Worm (Caenorhabditis elegans): ENCODE results near the gene gmeb-1.
A peak's percentile ranks its signal among the peaks of the same experiment; 100 is the strongest.

The gmeb-1 gene

DNA sequence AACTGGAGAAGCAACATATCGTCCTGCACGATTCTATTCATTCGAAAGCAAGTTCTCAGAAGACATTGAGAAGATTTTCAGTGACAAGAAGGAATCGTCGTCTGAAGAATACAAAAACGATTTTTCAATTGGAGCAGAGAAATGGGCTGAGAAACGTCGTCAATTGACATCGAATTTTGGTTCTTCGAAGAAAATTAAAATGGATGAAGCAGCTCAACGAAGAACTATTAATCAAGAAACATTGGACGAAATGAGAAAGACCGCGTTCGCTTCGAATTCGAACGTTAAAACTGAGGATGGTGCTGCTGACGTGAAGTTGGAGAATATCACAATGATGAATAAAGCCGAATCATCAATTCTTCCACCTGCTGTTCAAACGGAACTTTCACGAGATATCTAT is 26.8 kb downstream of the gmeb-1 start, which contains the start of gene rpt-4:
rpt-4 (minus strand) TSS at position 101 of the 400 bp plus-strand sequence.
- TF ChIP-seq ztf-18 (tag; optimal IDR thresholded peaks at IDR 0.05) (no peak), fkh-3 (tag; optimal IDR thresholded peaks at IDR 0.05) (no peak), madf-8 (GFP tag; conservative IDR thresholded peaks at IDR 0.05) (no peak), dpl-1 (GFP tag; optimal IDR thresholded peaks at IDR 0.05) (no peak), him-1 (tag; optimal IDR thresholded peaks at IDR 0.05) (no peak), ztf-25 (GFP tag; IDR thresholded peaks at IDR 0.05) (no peak), nhr-120 (GFP tag; IDR thresholded peaks at IDR 0.05) (no peak), unc-130 (GFP tag; optimal IDR thresholded peaks at IDR 0.05) (no peak), Y95B8A.8 (GFP tag; IDR thresholded peaks at IDR 0.05) (no peak), dpff-1 (tag; optimal IDR thresholded peaks at IDR 0.05) (no peak)

DNA sequence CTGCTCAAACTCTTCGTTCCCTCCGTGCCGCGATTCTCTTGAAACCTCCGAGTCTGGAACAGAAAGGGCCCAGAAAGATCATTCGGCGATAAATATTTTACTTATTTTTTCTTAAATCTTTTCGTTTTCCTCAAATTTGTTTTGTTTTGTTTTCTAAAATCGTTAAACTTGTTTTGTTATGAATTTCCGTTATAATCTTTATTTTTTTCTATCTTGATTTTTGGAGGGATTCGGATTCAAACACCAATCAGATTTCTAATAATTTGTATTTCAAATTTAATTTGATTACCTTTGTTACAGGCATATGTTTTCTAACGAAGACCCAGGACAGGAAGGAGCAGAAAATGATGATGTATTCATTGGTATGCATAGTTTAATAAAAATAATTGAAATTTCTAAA is 27.9 kb downstream of the gmeb-1 start, which contains the start of gene C23H3.5:
C23H3.5 (plus strand) TSS at position 301 of the 400 bp plus-strand sequence.
- TF ChIP-seq madf-8 (GFP tag; conservative IDR thresholded peaks at IDR 0.05) (no peak), B0035.1 (tag; optimal IDR thresholded peaks at IDR 0.05) (no peak), F57A8.1 (GFP tag; optimal IDR thresholded peaks at IDR 0.05) (no peak), Y56A3A.18 (GFP tag; IDR thresholded peaks at IDR 0.05) (no peak), somi-1 (GFP tag; optimal IDR thresholded peaks at IDR 0.05) (no peak), ztf-3 (GFP tag; optimal IDR thresholded peaks at IDR 0.05) (no peak), xnd-1 (tag; optimal IDR thresholded peaks at IDR 0.05) (no peak)

DNA sequence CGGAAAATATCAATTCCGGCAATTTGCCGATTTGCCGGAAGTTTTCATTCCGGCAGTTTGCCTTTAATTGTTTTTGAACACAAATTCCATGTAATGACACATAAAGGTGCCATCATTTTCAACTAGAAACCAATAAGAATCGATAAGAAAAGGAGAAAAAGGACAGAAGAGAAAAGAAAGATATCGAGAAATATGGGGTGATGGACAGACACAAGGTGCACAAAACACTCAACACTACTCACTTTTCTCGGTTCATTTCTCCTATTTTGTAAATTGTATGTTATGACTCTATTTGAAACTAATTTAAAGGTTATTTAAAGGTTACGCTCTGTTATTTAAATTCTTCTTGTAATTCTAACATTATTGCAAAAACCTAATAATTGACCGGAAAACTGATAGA is 31.5 kb downstream of the gmeb-1 start:
- TF ChIP-seq nhr-80 (tag; optimal IDR thresholded peaks at IDR 0.05) (peak; percentile 35), attf-5 (GFP tag; optimal IDR thresholded peaks at IDR 0.05) (peak; percentile 32), dpl-1 (GFP tag; optimal IDR thresholded peaks at IDR 0.05) (no peak)

DNA sequence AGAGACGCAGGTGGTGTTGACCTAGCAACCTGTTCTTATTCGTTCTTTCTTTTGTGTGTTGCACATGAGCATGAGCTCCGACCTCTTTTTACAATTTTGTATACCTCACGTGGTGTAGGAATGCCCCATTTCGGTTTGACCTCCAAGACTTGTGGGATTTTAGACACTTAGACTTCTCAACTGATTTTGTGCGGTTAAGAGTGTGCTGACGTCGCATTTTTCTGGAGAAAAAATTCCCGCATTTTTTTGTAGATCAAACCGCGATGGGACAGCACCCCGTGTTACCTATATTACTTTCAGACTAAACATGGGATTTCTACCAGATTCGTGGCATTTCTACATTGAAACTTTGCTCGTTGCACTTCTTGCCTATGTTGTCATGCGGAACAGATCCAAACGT is 32.0 kb downstream of the gmeb-1 start, which contains the start of gene sptl-1:
sptl-1 (plus strand) TSS at position 301 of the 400 bp plus-strand sequence.
- TF ChIP-seq Y95B8A.8 (GFP tag; IDR thresholded peaks at IDR 0.05) (no peak), let-607 (tag; optimal IDR thresholded peaks at IDR 0.05) (no peak), rpc-1 (optimal IDR thresholded peaks at IDR 0.05) (no peak), rpc-1 (tag; optimal IDR thresholded peaks at IDR 0.05) (no peak), madf-6 (GFP tag; IDR thresholded peaks at IDR 0.05) (0 out of 2 replicates have a peak, but pooled peaks have one; percentile 23), ztf-18 (tag; optimal IDR thresholded peaks at IDR 0.05) (no peak), lsy-27 (tag; optimal IDR thresholded peaks at IDR 0.05; ENCODE audit: borderline replicate concordance, insufficient read depth) (no peak)

DNA sequence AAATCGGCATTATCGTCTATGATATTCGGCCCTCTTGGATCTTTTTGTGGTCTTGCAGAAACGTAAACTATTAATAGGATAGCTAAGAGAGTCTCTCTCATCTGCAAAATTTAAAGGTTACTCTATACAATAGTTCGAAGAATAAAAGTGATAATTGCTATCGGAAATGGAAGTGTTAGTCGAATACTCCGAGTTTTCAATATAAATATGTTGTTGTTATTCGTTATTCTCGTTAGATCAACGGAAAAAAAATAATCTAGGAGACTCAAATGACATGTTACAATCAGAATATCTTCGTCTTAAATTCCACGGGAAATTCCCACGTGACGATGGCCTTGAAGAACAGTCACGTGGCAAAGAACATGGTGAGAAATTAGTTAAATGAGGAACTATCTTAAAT is 35.9 kb downstream of the gmeb-1 start, which contains the start of gene tre-5:
tre-5 (minus strand) TSS at position 101 of the 400 bp plus-strand sequence.
- TF ChIP-seq F22D6.2 (tag; optimal IDR thresholded peaks at IDR 0.05) (no peak), mcd-1 (GFP tag; IDR thresholded peaks at IDR 0.05) (no peak), tlf-1 (GFP tag; optimal IDR thresholded peaks at IDR 0.05) (no peak), egl-44 (GFP tag; IDR thresholded peaks at IDR 0.05) (no peak), gei-17 (GFP tag; optimal IDR thresholded peaks at IDR 0.05) (no peak)

DNA sequence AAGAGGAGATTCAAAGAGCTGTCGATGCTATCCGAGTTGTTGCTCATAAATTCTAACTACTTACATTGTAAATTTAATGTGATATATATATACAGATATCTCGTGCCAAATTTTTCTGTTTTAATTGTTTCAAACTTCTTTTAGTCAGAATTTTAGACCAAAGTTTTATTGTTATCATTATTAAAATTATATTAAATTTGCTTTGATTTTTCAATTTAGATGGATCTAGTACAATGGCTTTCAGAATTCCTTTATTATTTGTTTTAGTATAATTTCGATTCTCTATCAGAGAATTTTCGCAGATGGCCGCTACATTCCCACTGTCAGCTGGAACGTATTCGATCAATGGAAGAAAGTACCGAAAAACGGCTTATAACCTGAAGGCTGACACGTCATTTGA is 38.0 kb downstream of the gmeb-1 start, which contains the start of gene ascc-1:
ascc-1 (plus strand) TSS at position 301 of the 400 bp plus-strand sequence.
- TF ChIP-seq nfya-2 (GFP tag; IDR thresholded peaks at IDR 0.05) (no peak), dpl-1 (GFP tag; optimal IDR thresholded peaks at IDR 0.05) (no peak), ccch-3 (GFP tag; optimal IDR thresholded peaks at IDR 0.05) (no peak), hrde-1 (tag; optimal IDR thresholded peaks at IDR 0.05; ENCODE audit: borderline replicate concordance) (no peak), nfyb-1 (GFP tag; IDR thresholded peaks at IDR 0.05) (no peak), F57C9.4 (tag; optimal IDR thresholded peaks at IDR 0.05) (no peak), B0336.3 (GFP tag; IDR thresholded peaks at IDR 0.05) (no peak), attf-5 (GFP tag; optimal IDR thresholded peaks at IDR 0.05) (no peak), lag-1 (GFP tag; IDR thresholded peaks at IDR 0.05) (no peak), snpc-1.3 (tag; optimal IDR thresholded peaks at IDR 0.05; ENCODE audit: insufficient read depth) (no peak), F39B2.1 (GFP tag; IDR thresholded peaks at IDR 0.05) (no peak), bed-2 (GFP tag; IDR thresholded peaks at IDR 0.05) (no peak), D2030.7 (GFP tag; IDR thresholded peaks at IDR 0.05) (no peak), zim-3 (tag; optimal IDR thresholded peaks at IDR 0.05) (no peak), ama-1 (optimal IDR thresholded peaks at IDR 0.05) (no peak), ama-1 (GFP tag; optimal IDR thresholded peaks at IDR 0.05) (no peak)

Data from whole organism, young adult.